Worm (Caenorhabditis elegans): ENCODE measurements around the gene E03H12.5.

E03H12.5 gene

ce11 chrIV:4938664-4939063 lies 38.4 kb upstream of the E03H12.5 start, which contains the start of gene str-168:
TSS of gene str-168 (plus strand) at chrIV:4938964.
- TF ChIP-seq C08G9.2 (tag; optimal IDR thresholded peaks at IDR 0.05) (no peak), K02D7.2 (tag; optimal IDR thresholded peaks at IDR 0.05) (no peak), rnt-1 (tag; optimal IDR thresholded peaks at IDR 0.05) (no peak), fkh-6 (tag; optimal IDR thresholded peaks at IDR 0.05) (no peak), npax-4 (tag; optimal IDR thresholded peaks at IDR 0.05) (no peak), gmeb-2 (tag; optimal IDR thresholded peaks at IDR 0.05) (no peak), nhr-11 (tag; optimal IDR thresholded peaks at IDR 0.05) (no peak), ahr-1 (tag; optimal IDR thresholded peaks at IDR 0.05) (no peak), pag-3 (tag; optimal IDR thresholded peaks at IDR 0.05; ENCODE audit: borderline replicate concordance) (no peak)

DNA sequence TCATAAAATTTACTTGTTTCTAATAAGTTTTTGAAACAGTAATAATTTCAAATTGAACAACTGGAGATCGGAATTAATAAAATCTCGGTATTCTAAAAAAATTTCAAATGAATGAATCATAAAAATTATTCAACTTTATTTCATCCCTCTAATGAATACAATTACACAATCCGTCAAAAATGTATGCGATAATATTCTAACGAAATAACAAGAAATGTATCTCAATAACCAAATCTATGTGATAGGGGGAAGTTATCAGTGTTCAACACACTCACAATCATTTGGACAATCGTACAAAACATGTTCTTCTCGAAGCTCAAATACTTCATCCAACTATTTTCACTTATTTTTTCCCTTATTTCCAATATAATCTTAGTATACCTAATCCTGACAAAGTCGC lies 35.3 kb upstream of the E03H12.5 start, which contains the start of gene Y9C9A.5:
TSS of gene Y9C9A.5 (plus strand) at position 301 of the 400 bp plus-strand sequence.
- no peak for TF ChIP-seq ceh-34 (tag; optimal IDR thresholded peaks at IDR 0.05)

DNA sequence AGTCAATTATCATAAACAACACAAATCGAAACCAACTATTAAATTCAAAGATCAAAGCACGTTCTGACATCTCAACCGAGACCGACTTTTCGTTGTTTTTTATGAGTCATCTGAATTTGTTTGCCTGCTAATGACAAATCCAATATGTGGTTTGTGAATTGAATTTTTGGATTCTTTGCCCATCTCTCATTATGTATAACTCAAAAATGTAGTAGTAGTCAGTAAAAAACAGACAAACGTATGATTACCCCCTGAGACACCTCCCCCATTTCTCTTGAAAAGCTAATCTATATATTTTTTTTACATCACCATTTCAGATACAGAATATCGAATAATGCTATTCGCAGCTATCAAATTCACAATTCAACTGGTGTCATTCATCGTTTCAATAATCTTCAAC lies 31.3 kb upstream of the E03H12.5 start, which contains the start of gene str-169:
TSS of gene str-169 (plus strand) at position 301 of the 400 bp plus-strand sequence.
- TF ChIP-seq sox-4 (tag; optimal IDR thresholded peaks at IDR 0.05), result no peak

DNA sequence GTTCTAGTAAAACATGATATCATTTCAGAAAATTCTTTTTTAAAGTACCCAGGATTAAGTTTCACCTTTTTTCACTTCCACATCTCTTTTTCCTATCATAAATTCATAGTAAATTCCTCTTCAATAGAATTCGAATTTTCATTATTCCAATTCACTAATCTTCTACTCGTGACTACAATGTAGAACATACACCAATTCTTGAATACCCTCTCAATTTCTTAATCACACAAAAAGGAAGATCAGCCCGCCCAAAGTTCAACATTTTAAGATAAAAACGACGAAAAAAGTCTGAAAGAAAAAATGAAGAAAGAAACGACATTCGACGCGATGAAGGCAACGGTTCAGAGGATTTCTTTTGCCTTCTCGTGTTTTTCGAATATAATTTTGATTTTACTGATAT lies 23.1 kb upstream of the E03H12.5 start, which contains the start of gene str-163:
TSS of gene str-163 (plus strand) at position 301 of the 400 bp plus-strand sequence.
- TF ChIP-seq pros-1 (tag; optimal IDR thresholded peaks at IDR 0.05) (no peak), ceh-24 (tag; optimal IDR thresholded peaks at IDR 0.05) (no peak), zip-5 (tag; optimal IDR thresholded peaks at IDR 0.05) (no peak), C38D4.7 (GFP tag; optimal IDR thresholded peaks at IDR 0.05) (no peak), pha-2 (tag; optimal IDR thresholded peaks at IDR 0.05) (no peak), ceh-19 (GFP tag; optimal IDR thresholded peaks at IDR 0.05) (no peak), F13H6.1 (tag; optimal IDR thresholded peaks at IDR 0.05) (no peak), elt-2 (tag; optimal IDR thresholded peaks at IDR 0.05) (no peak), T23F11.4 (GFP tag; optimal IDR thresholded peaks at IDR 0.05) (no peak), ttx-3 (tag; optimal IDR thresholded peaks at IDR 0.05) (no peak), npax-4 (tag; optimal IDR thresholded peaks at IDR 0.05) (no peak), C08G9.2 (tag; optimal IDR thresholded peaks at IDR 0.05) (no peak), ahr-1 (tag; optimal IDR thresholded peaks at IDR 0.05) (no peak), fkh-10 (GFP tag; optimal IDR thresholded peaks at IDR 0.05) (no peak), ceh-22 (tag; optimal IDR thresholded peaks at IDR 0.05) (no peak), ama-1 (optimal IDR thresholded peaks at IDR 0.05) (no peak)

DNA sequence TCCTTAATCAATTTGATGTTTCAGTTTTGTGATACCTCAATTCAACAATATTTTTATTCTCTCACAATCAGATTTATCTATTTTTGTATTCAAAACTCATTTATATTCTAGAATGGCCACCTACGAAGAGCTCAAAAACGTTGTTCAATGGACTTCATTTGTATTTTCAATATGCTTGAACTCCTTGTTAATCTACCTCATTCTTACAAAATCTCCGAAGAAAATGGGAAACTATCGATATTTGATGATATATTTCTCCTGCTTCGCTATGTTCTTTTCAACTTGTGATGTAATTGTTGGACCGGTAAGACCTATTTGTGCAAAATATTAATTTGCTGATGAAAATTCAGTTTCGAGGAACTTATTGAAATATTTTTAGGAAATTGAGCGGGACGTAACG lies 16.4 kb upstream of the E03H12.5 start, which contains the start of gene str-164:
TSS of gene str-164 (plus strand) at position 113 of the 400 bp plus-strand sequence.
- TF ChIP-seq unc-86 (tag; optimal IDR thresholded peaks at IDR 0.05) (no peak), elt-2 (tag; optimal IDR thresholded peaks at IDR 0.05) (no peak), odd-2 (tag; optimal IDR thresholded peaks at IDR 0.05) (no peak), pqm-1 (tag; optimal IDR thresholded peaks at IDR 0.05) (no peak), F13H6.1 (tag; optimal IDR thresholded peaks at IDR 0.05) (no peak), ceh-6 (GFP tag; optimal IDR thresholded peaks at IDR 0.05) (no peak), ceh-19 (GFP tag; optimal IDR thresholded peaks at IDR 0.05) (no peak), unc-42 (tag; optimal IDR thresholded peaks at IDR 0.05) (no peak), ahr-1 (tag; optimal IDR thresholded peaks at IDR 0.05) (no peak), hlh-13 (GFP tag; optimal IDR thresholded peaks at IDR 0.05) (no peak), ceh-2 (tag; optimal IDR thresholded peaks at IDR 0.05) (no peak), syd-9 (tag; optimal IDR thresholded peaks at IDR 0.05) (no peak), T23F11.4 (GFP tag; optimal IDR thresholded peaks at IDR 0.05) (no peak), nhr-11 (tag; optimal IDR thresholded peaks at IDR 0.05) (no peak), ceh-48 (tag; optimal IDR thresholded peaks at IDR 0.05) (no peak), pros-1 (tag; optimal IDR thresholded peaks at IDR 0.05) (no peak), hlh-6 (tag; optimal IDR thresholded peaks at IDR 0.05) (no peak), lim-6 (tag; optimal IDR thresholded peaks at IDR 0.05) (no peak), ztf-16 (tag; optimal IDR thresholded peaks at IDR 0.05) (no peak), unc-3 (GFP tag; conservative IDR thresholded peaks at IDR 0.05) (no peak), unc-3 (tag; optimal IDR thresholded peaks at IDR 0.05) (no peak)

Measured in whole organism, late embryonic.